Fruit fly (Drosophila melanogaster): Measurements from ENCODE around the gene Ets21C.

The Ets21C gene

dm6 chr2L:516032-516993 lies 36.4 kb downstream of the Ets21C start (continued):
- TF ChIP-seq Chrac-16 (GFP tag; optimal IDR thresholded peaks at IDR 0.05) = peak; percentile 78
- TF ChIP-seq gcm2 (GFP tag; optimal IDR thresholded peaks at IDR 0.05) = peak; percentile 6
- TF ChIP-seq CG6689 (GFP tag; IDR thresholded peaks at IDR 0.05) = peak; percentile 83
- peak; percentile 65 for TF ChIP-seq CG8359 (GFP tag; optimal IDR thresholded peaks at IDR 0.05; ENCODE audit: borderline replicate concordance)
- TF ChIP-seq Ptx1 (GFP tag; IDR thresholded peaks at IDR 0.05) = peak; percentile 81
- TF ChIP-seq Sox102F (GFP tag; optimal IDR thresholded peaks at IDR 0.05) = peak; percentile 89
- peak; percentile 74 for TF ChIP-seq nau (GFP tag; optimal IDR thresholded peaks at IDR 0.05)
- peak; percentile 15 for TF ChIP-seq NC2α (GFP tag; optimal IDR thresholded peaks at IDR 0.05)
- TF ChIP-seq CG15696 (tag; optimal IDR thresholded peaks at IDR 0.05) = peak; percentile 57
- no peak for TF ChIP-seq dan (GFP tag; IDR thresholded peaks at IDR 0.05)
- TF ChIP-seq NFAT (GFP tag; IDR thresholded peaks at IDR 0.05) = no peak
- TF ChIP-seq CG31441 (GFP tag; IDR thresholded peaks at IDR 0.05) = peak; percentile 89
- TF ChIP-seq tgo (GFP tag; IDR thresholded peaks at IDR 0.05) = peak; percentile 62
- no peak for TF ChIP-seq Fer2 (tag; optimal IDR thresholded peaks at IDR 0.05)
- TF ChIP-seq dm (GFP tag; optimal IDR thresholded peaks at IDR 0.05) = no peak
- TF ChIP-seq usp (GFP tag; optimal IDR thresholded peaks at IDR 0.05) = no peak
- no peak; the same call in 1 of the 2 replicates for TF ChIP-seq CG1024 (GFP tag; IDR thresholded peaks at IDR 0.05)
- peak; percentile 76 for TF ChIP-seq CG2202 (tag; optimal IDR thresholded peaks at IDR 0.05)
- TF ChIP-seq onecut (GFP tag; IDR thresholded peaks at IDR 0.05) = peak; percentile 52
- TF ChIP-seq Nf-YB (GFP tag; optimal IDR thresholded peaks at IDR 0.05) = peak; percentile 86
- peak; percentile 67 to 70 for TF ChIP-seq dpn (GFP tag; optimal IDR thresholded peaks at IDR 0.05)
- TF ChIP-seq BtbVII (GFP tag; optimal IDR thresholded peaks at IDR 0.05) = peak; percentile 65
- TF ChIP-seq CG1647 (GFP tag; optimal IDR thresholded peaks at IDR 0.05) = no peak
- peak; percentile 67 for TF ChIP-seq CG4820 (GFP tag; optimal IDR thresholded peaks at IDR 0.05)
- peak; percentile 65 for TF ChIP-seq CG1602 (GFP tag; optimal IDR thresholded peaks at IDR 0.05)
- peak; percentile 27 for TF ChIP-seq CG6765 (GFP tag; optimal IDR thresholded peaks at IDR 0.05)
- TF ChIP-seq CG10267 (tag; optimal IDR thresholded peaks at IDR 0.05) = peak; percentile 73
- no peak for TF ChIP-seq ERR (GFP tag; optimal IDR thresholded peaks at IDR 0.05)
- peak; percentile 58 for TF ChIP-seq CG30431 (GFP tag; optimal IDR thresholded peaks at IDR 0.05)
- peak; percentile 50 for TF ChIP-seq en (GFP tag; optimal IDR thresholded peaks at IDR 0.05)
- peak; percentile 75 for TF ChIP-seq CG13424 (tag; optimal IDR thresholded peaks at IDR 0.05)
- TF ChIP-seq CG1529 (GFP tag; optimal IDR thresholded peaks at IDR 0.05) = peak; percentile 75
- no peak for TF ChIP-seq ro (GFP tag; IDR thresholded peaks at IDR 0.05)
- TF ChIP-seq disco-r (GFP tag; optimal IDR thresholded peaks at IDR 0.05) = no peak
- TF ChIP-seq CG17802 (tag; optimal IDR thresholded peaks at IDR 0.05) = peak; percentile 49
- TF ChIP-seq pho (GFP tag; optimal IDR thresholded peaks at IDR 0.05) = peak; percentile 31
- peak; percentile 67 for TF ChIP-seq NC2β (GFP tag; optimal IDR thresholded peaks at IDR 0.05)
- peak; percentile 67 for TF ChIP-seq CG10209 (GFP tag; optimal IDR thresholded peaks at IDR 0.05)
- TF ChIP-seq pan (optimal IDR thresholded peaks at IDR 0.05) = no peak
- peak in 1 of 2 experiments; percentile 78 for TF ChIP-seq pan (GFP tag; optimal IDR thresholded peaks at IDR 0.05 in 1 of 2, IDR thresholded peaks at IDR 0.05 in 1 of 2)
- TF ChIP-seq gcm (GFP tag; optimal IDR thresholded peaks at IDR 0.05) = peak; percentile 71
- TF ChIP-seq Adf1 (GFP tag; IDR thresholded peaks at IDR 0.05) = no peak
- TF ChIP-seq CG31224 (GFP tag; IDR thresholded peaks at IDR 0.05) = no peak
- peak; percentile 35 for TF ChIP-seq ems (GFP tag; optimal IDR thresholded peaks at IDR 0.05)
- TF ChIP-seq Optix (GFP tag; IDR thresholded peaks at IDR 0.05) = peak; percentile 59; the same call in 1 of the 3 replicates
- no peak for TF ChIP-seq CG7745 (tag; optimal IDR thresholded peaks at IDR 0.05)
- TF ChIP-seq Hr51 (GFP tag; optimal IDR thresholded peaks at IDR 0.05) = peak; percentile 25 to 74
- peak; percentile 53 for TF ChIP-seq CG4707 (GFP tag; optimal IDR thresholded peaks at IDR 0.05)
- TF ChIP-seq CG12659 (GFP tag; optimal IDR thresholded peaks at IDR 0.05) = peak; percentile 72

All from whole organism, embryonic.